Worm (Caenorhabditis elegans) whole organism, L2 larva: ENCODE results near the gene chst-1.

Source experiments
- C34F6.9 ChIP-seq: fragments of 150-350 bp; optimal IDR thresholded peaks from 2 replicates; lab custom pipeline; 2014; ENCODE audit warnings: missing biosample characterization, missing genetic modification characterization
- F13H6.1 ChIP-seq: sonication (generic microtip); optimal IDR thresholded peaks from 2 replicates; lab custom pipeline; 2016; ENCODE audit warnings: missing genetic modification characterization, missing compliant biosample characterization
- Y55F3AM.14 ChIP-seq: fragments of 200-800 bp; sonication (Bioruptor generic); optimal IDR thresholded peaks from 2 replicates; lab custom pipeline; 2018; ENCODE audit warnings: mild to moderate bottlenecking, missing genetic modification characterization, missing compliant biosample characterization
- ZK546.5 ChIP-seq: sonication (generic microtip); optimal IDR thresholded peaks from 2 replicates; lab custom pipeline; 2017; ENCODE audit warnings: missing biosample characterization, missing genetic modification characterization
- alr-1 ChIP-seq: fragments of 150-350 bp; optimal IDR thresholded peaks from 2 replicates; lab custom pipeline; 2014; ENCODE audit warnings: missing biosample characterization, missing genetic modification characterization
- aly-2 ChIP-seq: fragments of 150-350 bp; optimal IDR thresholded peaks from 2 replicates; lab custom pipeline; 2014; ENCODE audit warnings: missing biosample characterization, missing genetic modification characterization
- blmp-1 ChIP-seq: sonication (generic microtip); optimal IDR thresholded peaks from 2 replicates; lab custom pipeline; 2017; ENCODE audit warnings: missing genetic modification characterization, mild to moderate bottlenecking, missing compliant biosample characterization, antibody characterized with exemption, moderate library complexity; ENCODE audit not compliant: insufficient read depth
- ceh-82 ChIP-seq: fragments of 150-350 bp; optimal IDR thresholded peaks from 2 replicates; lab custom pipeline; 2014; ENCODE audit warnings: missing biosample characterization, missing genetic modification characterization
- crh-2 ChIP-seq: sonication (generic microtip); optimal IDR thresholded peaks from 2 replicates; lab custom pipeline; 2017; ENCODE audit warnings: missing biosample characterization, missing genetic modification characterization
- dmd-4 ChIP-seq: sonication (generic microtip); optimal IDR thresholded peaks from 2 replicates; lab custom pipeline; 2017; ENCODE audit warnings: missing biosample characterization, missing genetic modification characterization
- egl-27 ChIP-seq: sonication (generic microtip); optimal IDR thresholded peaks from 3 replicates; lab custom pipeline; 2017; ENCODE audit warnings: missing biosample characterization, missing genetic modification reagents, missing genetic modification characterization
- elt-1 ChIP-seq: fragments of 150-350 bp; optimal IDR thresholded peaks from 2 replicates; lab custom pipeline; 2014; ENCODE audit warnings: missing biosample characterization, missing genetic modification characterization
- elt-3 ChIP-seq: sonication (generic microtip); optimal IDR thresholded peaks from 2 replicates; lab custom pipeline; 2017; ENCODE audit warnings: missing biosample characterization, missing genetic modification characterization
- fos-1 ChIP-seq: fragments of 150-350 bp; optimal IDR thresholded peaks from 2 replicates; lab custom pipeline; 2014; ENCODE audit warnings: missing biosample characterization, missing genetic modification characterization
- gmeb-1 ChIP-seq: fragments of 150-350 bp; optimal IDR thresholded peaks from 2 replicates; lab custom pipeline; 2014; ENCODE audit warnings: missing biosample characterization, missing genetic modification characterization
- lin-11 ChIP-seq: fragments of 150-350 bp; sonication (generic microtip); optimal IDR thresholded peaks from 2 replicates; lab custom pipeline; 2014; ENCODE audit warnings: missing biosample characterization, missing genetic modification characterization, inconsistent platforms, mixed read lengths
- lin-13 ChIP-seq: fragments of 150-350 bp; optimal IDR thresholded peaks from 2 replicates; lab custom pipeline; 2014; ENCODE audit warnings: missing biosample characterization, missing genetic modification reagents, missing genetic modification characterization
- lin-39 ChIP-seq: fragments of 150-350 bp; optimal IDR thresholded peaks from 2 replicates; lab custom pipeline; 2014; ENCODE audit warnings: missing biosample characterization, missing genetic modification reagents, missing genetic modification characterization
- lsy-2 ChIP-seq, 2 experiments: fragments of 150-350 bp in 1 of 2; sonication (generic microtip) in 1 of 2; optimal IDR thresholded peaks; 2 replicates each; lab custom pipeline; 2014 to 2017; ENCODE audit warnings: missing biosample characterization in 2 of 2, missing genetic modification characterization in 2 of 2
- mab-5 ChIP-seq: fragments of 150-350 bp; optimal IDR thresholded peaks from 2 replicates; lab custom pipeline; 2014; ENCODE audit warnings: missing biosample characterization, missing genetic modification characterization
- mbf-1 ChIP-seq: sonication (generic microtip); optimal IDR thresholded peaks from 2 replicates; lab custom pipeline; 2017; ENCODE audit warnings: missing biosample characterization, missing genetic modification characterization
- mdl-1 ChIP-seq, 2 experiments: fragments of 150-350 bp in 1 of 2; sonication (generic microtip) in 1 of 2; optimal IDR thresholded peaks; 2 replicates each; lab custom pipeline; 2017; ENCODE audit warnings: missing biosample characterization in 2 of 2, missing genetic modification characterization in 2 of 2
- nhr-10 ChIP-seq: sonication (generic microtip); optimal IDR thresholded peaks from 2 replicates; lab custom pipeline; 2017; ENCODE audit warnings: missing biosample characterization, missing genetic modification characterization
- nhr-129 ChIP-seq: fragments of 150-350 bp; optimal IDR thresholded peaks from 2 replicates; lab custom pipeline; 2014; ENCODE audit warnings: missing biosample characterization, missing genetic modification characterization
- nhr-21 ChIP-seq: fragments of 150-350 bp; optimal IDR thresholded peaks from 2 replicates; lab custom pipeline; 2014; ENCODE audit warnings: missing biosample characterization, missing genetic modification characterization
- nhr-23 ChIP-seq: fragments of 150-350 bp; optimal IDR thresholded peaks from 2 replicates; lab custom pipeline; 2014; ENCODE audit warnings: missing biosample characterization, missing genetic modification reagents, missing genetic modification characterization
- nhr-237 ChIP-seq: fragments of 150-350 bp; optimal IDR thresholded peaks from 2 replicates; lab custom pipeline; 2014; ENCODE audit warnings: missing biosample characterization, missing genetic modification characterization
- nhr-25 ChIP-seq: fragments of 150-350 bp; sonication (generic microtip); optimal IDR thresholded peaks from 3 replicates; lab custom pipeline; 2014; ENCODE audit warnings: missing biosample characterization, missing genetic modification characterization
- nhr-6 ChIP-seq: fragments of 150-350 bp; optimal IDR thresholded peaks from 2 replicates; lab custom pipeline; 2014; ENCODE audit warnings: missing biosample characterization, missing genetic modification characterization
- nhr-77 ChIP-seq: fragments of 150-350 bp; optimal IDR thresholded peaks from 2 replicates; lab custom pipeline; 2014; ENCODE audit warnings: missing biosample characterization, missing genetic modification characterization
- peb-1 ChIP-seq: fragments of 150-350 bp; optimal IDR thresholded peaks from 2 replicates; lab custom pipeline; 2014; ENCODE audit warnings: missing biosample characterization, missing genetic modification characterization
- sem-4 ChIP-seq: fragments of 150-350 bp; optimal IDR thresholded peaks from 2 replicates; lab custom pipeline; 2014; ENCODE audit warnings: missing biosample characterization, missing genetic modification reagents, missing genetic modification characterization
- skn-1 ChIP-seq: sonication (generic microtip); optimal IDR thresholded peaks from 2 replicates; lab custom pipeline; 2017; ENCODE audit warnings: missing biosample characterization, missing genetic modification characterization
- sma-3 ChIP-seq: sonication (generic microtip); optimal IDR thresholded peaks from 2 replicates; lab custom pipeline; 2016; ENCODE audit warnings: missing genetic modification reagents, missing genetic modification characterization, missing compliant biosample characterization
- snpc-4 ChIP-seq: fragments of 150-350 bp; optimal IDR thresholded peaks from 2 replicates; lab custom pipeline; 2014; ENCODE audit warnings: missing biosample characterization, missing genetic modification characterization
- unc-39 ChIP-seq: fragments of 150-350 bp; optimal IDR thresholded peaks from 2 replicates; lab custom pipeline; 2014; ENCODE audit warnings: missing biosample characterization, missing genetic modification characterization
- unc-55 ChIP-seq: fragments of 150-350 bp; sonication (generic microtip); optimal IDR thresholded peaks from 3 replicates; lab custom pipeline; 2014; ENCODE audit warnings: missing biosample characterization, missing genetic modification reagents, missing genetic modification characterization
- unc-62 ChIP-seq: fragments of 150-350 bp; optimal IDR thresholded peaks from 2 replicates; lab custom pipeline; 2014; ENCODE audit warnings: missing biosample characterization, missing genetic modification reagents, missing genetic modification characterization
- zag-1 ChIP-seq: fragments of 150-350 bp; optimal IDR thresholded peaks from 2 replicates; lab custom pipeline; 2014; ENCODE audit warnings: missing biosample characterization, missing genetic modification characterization
- ztf-1 ChIP-seq: fragments of 200-800 bp; sonication (Bioruptor generic); conservative IDR thresholded peaks from 2 replicates; pipeline ENCODE4 v1.3.6; 2022; ENCODE audit warnings: missing genetic modification characterization, missing compliant biosample characterization
- ztf-11 ChIP-seq: sonication (generic microtip); optimal IDR thresholded peaks from 2 replicates; lab custom pipeline; 2017; ENCODE audit warnings: missing biosample characterization, missing genetic modification characterization
- ztf-4 ChIP-seq: fragments of 150-350 bp; optimal IDR thresholded peaks from 2 replicates; lab custom pipeline; 2014; ENCODE audit warnings: missing biosample characterization, missing genetic modification characterization

Gene chst-1

ce11 chrII:8141135-8141534 is 34.4 kb upstream of the chst-1 start:
- TF ChIP-seq ceh-82 (no peak), lin-39 (tag; lab: Kevin White, UChicago) (no peak), zag-1 (no peak), peb-1 (no peak), elt-1 (tag; lab: Kevin White, UChicago) (no peak), aly-2 (tag; lab: Kevin White, UChicago) (no peak), sem-4 (tag; lab: Kevin White, UChicago) (no peak), elt-3 (tag; lab: Kevin White, UChicago) (no peak), Y55F3AM.14 (GFP tag; lab: Kevin White, UChicago) (no peak), crh-2 (tag; lab: Kevin White, UChicago) (no peak), nhr-23 (tag; lab: Kevin White, UChicago) (no peak), snpc-4 (no peak), nhr-77 (tag; lab: Kevin White, UChicago) (no peak), nhr-21 (tag; lab: Kevin White, UChicago) (no peak), ZK546.5 (tag; lab: Kevin White, UChicago) (no peak), mbf-1 (tag; lab: Kevin White, UChicago) (no peak), nhr-237 (tag; lab: Kevin White, UChicago) (no peak), lin-11 (tag; lab: Kevin White, UChicago) (no peak), unc-62 (GFP tag; lab: Kevin White, UChicago) (no peak), gmeb-1 (no peak)
- TF ChIP-seq, all 48 proteins: peak for 0

- TF ChIP-seq nhr-6 (tag; lab: Kevin White, UChicago) (no peak), unc-55 (GFP tag; lab: Kevin White, UChicago) (peak; percentile 2), alr-1 (tag; lab: Kevin White, UChicago) (no peak), lsy-2 (tag; optimal IDR thresholded peaks at IDR 0.05; lab: Kevin White, UChicago) (peak in 1 of 2 experiments; percentile 27), mbf-1 (tag; lab: Kevin White, UChicago) (no peak), ztf-1 (no peak), C34F6.9 (peak; percentile 36), snpc-4 (no peak), mab-5 (no peak), gmeb-1 (no peak), lin-11 (tag; lab: Kevin White, UChicago) (no peak), ztf-4 (tag; lab: Kevin White, UChicago) (no peak), fos-1 (tag; lab: Kevin White, UChicago) (peak; percentile 0), dmd-4 (no peak), elt-3 (tag; lab: Kevin White, UChicago) (no peak), ztf-11 (tag; lab: Kevin White, UChicago) (no peak), skn-1 (peak; percentile 86), nhr-25 (tag; lab: Kevin White, UChicago) (no peak)
Measured at ce11 chrII:8138015-8138546, 31.3 kb upstream of the chst-1 start, which contains the start of gene cdc-48.2. Gene cdc-48.2 (plus strand): TSS chrII:8138496.

- peak; percentile 16 for TF ChIP-seq skn-1
- TF ChIP-seq ztf-1 = no peak
- no peak for TF ChIP-seq mdl-1 (tag; optimal IDR thresholded peaks at IDR 0.05; lab: Kevin White, UChicago)
- peak; percentile 29 for TF ChIP-seq unc-55 (GFP tag; lab: Kevin White, UChicago)
- no peak for TF ChIP-seq Y55F3AM.14 (GFP tag; lab: Kevin White, UChicago)
- TF ChIP-seq nhr-129 (tag; lab: Kevin White, UChicago) = peak; percentile 49
- no peak for TF ChIP-seq unc-62 (GFP tag; lab: Kevin White, UChicago)
- no peak for TF ChIP-seq aly-2 (tag; lab: Kevin White, UChicago)
- peak; percentile 21 for TF ChIP-seq gmeb-1
- no peak for TF ChIP-seq lin-13 (GFP tag; lab: Kevin White, UChicago)
- TF ChIP-seq snpc-4 = no peak
- TF ChIP-seq unc-39 (tag; lab: Kevin White, UChicago) = no peak
- no peak for TF ChIP-seq alr-1 (tag; lab: Kevin White, UChicago)
- peak; percentile 1 for TF ChIP-seq sma-3 (GFP tag; lab: Kevin White, UChicago)
- TF ChIP-seq crh-2 (tag; lab: Kevin White, UChicago) = no peak
- no peak for TF ChIP-seq blmp-1 (tag; lab: Kevin White, UChicago)
- TF ChIP-seq F13H6.1 = no peak
- TF ChIP-seq nhr-10 (tag; lab: Kevin White, UChicago) = no peak
- TF ChIP-seq elt-3 (tag; lab: Kevin White, UChicago) = no peak
- TF ChIP-seq nhr-21 (tag; lab: Kevin White, UChicago) = no peak
- no peak for TF ChIP-seq zag-1
- TF ChIP-seq nhr-6 (tag; lab: Kevin White, UChicago) = no peak
- TF ChIP-seq ZK546.5 (tag; lab: Kevin White, UChicago) = no peak
- peak; percentile 8 for TF ChIP-seq nhr-25 (tag; lab: Kevin White, UChicago)
- TF ChIP-seq egl-27 (tag; lab: Kevin White, UChicago) = no peak
- no peak for TF ChIP-seq lin-11 (tag; lab: Kevin White, UChicago)
- no peak for TF ChIP-seq sem-4 (tag; lab: Kevin White, UChicago)
- peak; percentile 37 for TF ChIP-seq C34F6.9
- TF ChIP-seq fos-1 (tag; lab: Kevin White, UChicago) = no peak
- peak in 1 of 2 experiments; percentile 67 for TF ChIP-seq lsy-2 (tag; optimal IDR thresholded peaks at IDR 0.05; lab: Kevin White, UChicago)
- TF ChIP-seq, all 48 proteins: peak for 8
Measured at ce11 chrII:8137379-8137778, 30.6 kb upstream of the chst-1 start.
